Worm (Caenorhabditis elegans) whole organism, L2 larva: ENCODE results near the gene dmsr-12.

ENCODE experiments used
- F13H6.1 ChIP-seq: sonication (generic microtip); optimal IDR thresholded peaks from 2 replicates; lab custom pipeline; 2016; ENCODE audit warnings: missing genetic modification characterization, missing compliant biosample characterization
- R02D3.7 ChIP-seq: fragments of 150-350 bp; optimal IDR thresholded peaks from 2 replicates; lab custom pipeline; 2014; ENCODE audit warnings: missing biosample characterization, missing genetic modification characterization
- egl-27 ChIP-seq: sonication (generic microtip); optimal IDR thresholded peaks from 3 replicates; lab custom pipeline; 2017; ENCODE audit warnings: missing biosample characterization, missing genetic modification reagents, missing genetic modification characterization
- lin-13 ChIP-seq: fragments of 150-350 bp; optimal IDR thresholded peaks from 2 replicates; lab custom pipeline; 2014; ENCODE audit warnings: missing biosample characterization, missing genetic modification reagents, missing genetic modification characterization
- nhr-11 ChIP-seq: fragments of 150-350 bp; optimal IDR thresholded peaks from 2 replicates; lab custom pipeline; 2014; ENCODE audit warnings: missing biosample characterization, missing genetic modification characterization
- nhr-12 ChIP-seq: fragments of 150-350 bp; optimal IDR thresholded peaks from 2 replicates; lab custom pipeline; 2014; ENCODE audit warnings: missing biosample characterization, missing genetic modification characterization
- nhr-129 ChIP-seq: fragments of 150-350 bp; optimal IDR thresholded peaks from 2 replicates; lab custom pipeline; 2014; ENCODE audit warnings: missing biosample characterization, missing genetic modification characterization
- snpc-4 ChIP-seq: fragments of 150-350 bp; optimal IDR thresholded peaks from 2 replicates; lab custom pipeline; 2014; ENCODE audit warnings: missing biosample characterization, missing genetic modification characterization
- ztf-11 ChIP-seq: sonication (generic microtip); optimal IDR thresholded peaks from 2 replicates; lab custom pipeline; 2017; ENCODE audit warnings: missing biosample characterization, missing genetic modification characterization

ce11 chrV:6762361-6762760 lies 43.9 kb downstream of the dmsr-12 start, which contains the start of gene T25F10.4:
- TF ChIP-seq snpc-4 (tag; lab: Kevin White, UChicago) (no peak), ztf-11 (tag; lab: Kevin White, UChicago) (no peak), egl-27 (tag; lab: Kevin White, UChicago) (no peak), lin-13 (no peak), F13H6.1 (no peak), nhr-12 (no peak), nhr-11 (tag; lab: Kevin White, UChicago) (no peak), nhr-129 (no peak), R02D3.7 (tag; lab: Kevin White, UChicago) (no peak)
